Worm (Caenorhabditis elegans): Measurements from ENCODE around the gene srj-54.

DNA sequence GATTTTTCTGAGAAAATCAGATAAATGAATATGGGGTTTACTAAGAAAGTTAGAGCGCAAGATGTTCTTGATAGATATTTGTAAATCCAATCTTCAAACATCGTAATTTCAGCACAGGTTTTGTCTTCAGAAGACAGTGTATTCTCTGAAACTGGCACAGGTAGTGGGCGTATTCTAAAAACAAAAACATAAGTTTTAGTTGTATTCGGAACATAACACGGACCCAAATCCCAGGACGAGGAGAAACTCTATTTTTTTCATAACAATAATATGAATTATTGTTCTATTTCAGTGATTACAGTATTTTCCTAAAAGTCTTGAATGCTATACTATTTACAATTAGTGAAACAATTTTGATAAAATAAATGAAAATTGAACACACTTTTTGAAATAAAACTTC is 23.1 kb downstream of the srj-54 start, which contains the start of gene srj-45:
- TF ChIP-seq flt-1 (GFP tag; IDR thresholded peaks at IDR 0.05) (no peak), cog-1 (tag; optimal IDR thresholded peaks at IDR 0.05) (no peak), klf-2 (GFP tag; conservative IDR thresholded peaks at IDR 0.05) (no peak), ztf-29 (GFP tag; IDR thresholded peaks at IDR 0.05) (no peak), ztf-23 (GFP tag; IDR thresholded peaks at IDR 0.05) (no peak), T22C8.4 (GFP tag; IDR thresholded peaks at IDR 0.05) (no peak), tab-1 (GFP tag; IDR thresholded peaks at IDR 0.05) (no peak)
